Fruit fly (Drosophila melanogaster): ENCODE results near the gene Gem4c.

- no peak for TF ChIP-seq toe (GFP tag; optimal IDR thresholded peaks at IDR 0.05)
- no peak for TF ChIP-seq CG33017 (tag; optimal IDR thresholded peaks at IDR 0.05)
- peak; percentile 25 for TF ChIP-seq pad (GFP tag; optimal IDR thresholded peaks at IDR 0.05)
- TF ChIP-seq bab1 (GFP tag; optimal IDR thresholded peaks at IDR 0.05) = peak; percentile 44
- TF ChIP-seq kay (GFP tag; ENCODE audit: borderline replicate concordance) = no peak
- TF ChIP-seq ovo (GFP tag; optimal IDR thresholded peaks at IDR 0.05) = no peak
- TF ChIP-seq Clk (GFP tag; optimal IDR thresholded peaks at IDR 0.05) = no peak
- TF ChIP-seq Hr96 (GFP tag; optimal IDR thresholded peaks at IDR 0.05) = no peak
- peak; percentile 52 for TF ChIP-seq tj (GFP tag; optimal IDR thresholded peaks at IDR 0.05)
- peak; percentile 23 for TF ChIP-seq CG11617 (GFP tag; optimal IDR thresholded peaks at IDR 0.05)
- no peak for TF ChIP-seq Crg-1 (GFP tag; optimal IDR thresholded peaks at IDR 0.05)
Measured at dm6 chrX:3964965-3965420, 20.1 kb downstream of the Gem4c start, which contains the start of gene lva.
